Fruit fly (Drosophila melanogaster) whole organism, adult: Measurements from ENCODE around the gene Vm26Ac.

ENCODE experiments used
- CG11617 ChIP-seq: fragments of 200-800 bp; sonication (Bioruptor generic); optimal IDR thresholded peaks from 2 replicates; lab custom pipeline; 2017; ENCODE audit warnings: mild to moderate bottlenecking, missing biosample characterization, missing genetic modification reagents, missing genetic modification characterization
- CG1620 ChIP-seq: fragments of 200-800 bp; sonication (Bioruptor generic); optimal IDR thresholded peaks from 2 replicates; lab custom pipeline; 2016; ENCODE audit warnings: missing biosample characterization, missing genetic modification characterization
- CG5204 ChIP-seq: fragments of 200-800 bp; sonication (Bioruptor generic); optimal IDR thresholded peaks from 2 replicates; lab custom pipeline; 2016; ENCODE audit warnings: missing biosample characterization, missing genetic modification characterization
- Clk ChIP-seq: fragments of 200-800 bp; sonication (Bioruptor generic); optimal IDR thresholded peaks from 2 replicates; lab custom pipeline; 2017; ENCODE audit warnings: missing biosample characterization, missing genetic modification characterization
- Mnt ChIP-seq: fragments of 200-800 bp; sonication (Bioruptor generic); optimal IDR thresholded peaks from 2 replicates; lab custom pipeline; 2016; ENCODE audit warnings: missing biosample characterization, mild to moderate bottlenecking, missing genetic modification characterization
- cic ChIP-seq: fragments of 200-800 bp; sonication (Bioruptor generic); optimal IDR thresholded peaks from 2 replicates; lab custom pipeline; 2017; ENCODE audit warnings: missing biosample characterization, mild to moderate bottlenecking, missing genetic modification characterization, moderate library complexity
- cnc ChIP-seq, 2 experiments: fragments of >200 bp; optimal IDR thresholded peaks; 2 replicates each; lab custom pipeline; 2017
- kay ChIP-seq: fragments of 200-800 bp; sonication (Bioruptor generic); peaks from one replicate; lab custom pipeline; 2016; ENCODE audit warnings: missing biosample characterization, missing genetic modification characterization, borderline replicate concordance
- pad ChIP-seq: fragments of 200-800 bp; sonication (Bioruptor generic); optimal IDR thresholded peaks from 3 replicates; lab custom pipeline; 2017; ENCODE audit warnings: missing biosample characterization, missing genetic modification characterization, mild to moderate bottlenecking, moderate library complexity, missing genetic modification reagents
- tj ChIP-seq: fragments of 200-800 bp; sonication (Bioruptor generic); optimal IDR thresholded peaks from 3 replicates; lab custom pipeline; 2017; ENCODE audit warnings: missing biosample characterization, mild to moderate bottlenecking, missing genetic modification characterization, moderate library complexity

dm6 chr2L:5947504-5947903, 10.9 kb downstream of the Vm26Ac start:
- TF ChIP-seq CG11617 (GFP tag; lab: Kevin White, UChicago) (no peak), CG1620 (GFP tag; lab: Kevin White, UChicago) (no peak), cnc (optimal IDR thresholded peaks at IDR 0.05; lab: Kevin White, UChicago) (no peak), Clk (GFP tag; lab: Kevin White, UChicago) (no peak), CG5204 (GFP tag; lab: Kevin White, UChicago) (no peak), cic (GFP tag; lab: Kevin White, UChicago) (no peak), tj (GFP tag; lab: Kevin White, UChicago) (no peak), pad (GFP tag; lab: Kevin White, UChicago) (no peak), Mnt (no peak), kay (peak; percentile 96)
